Worm (Caenorhabditis elegans): Measurements from ENCODE around the gene unc-16.
A peak's percentile ranks its signal among the peaks of the same experiment; 100 is the strongest.

Gene unc-16

DNA sequence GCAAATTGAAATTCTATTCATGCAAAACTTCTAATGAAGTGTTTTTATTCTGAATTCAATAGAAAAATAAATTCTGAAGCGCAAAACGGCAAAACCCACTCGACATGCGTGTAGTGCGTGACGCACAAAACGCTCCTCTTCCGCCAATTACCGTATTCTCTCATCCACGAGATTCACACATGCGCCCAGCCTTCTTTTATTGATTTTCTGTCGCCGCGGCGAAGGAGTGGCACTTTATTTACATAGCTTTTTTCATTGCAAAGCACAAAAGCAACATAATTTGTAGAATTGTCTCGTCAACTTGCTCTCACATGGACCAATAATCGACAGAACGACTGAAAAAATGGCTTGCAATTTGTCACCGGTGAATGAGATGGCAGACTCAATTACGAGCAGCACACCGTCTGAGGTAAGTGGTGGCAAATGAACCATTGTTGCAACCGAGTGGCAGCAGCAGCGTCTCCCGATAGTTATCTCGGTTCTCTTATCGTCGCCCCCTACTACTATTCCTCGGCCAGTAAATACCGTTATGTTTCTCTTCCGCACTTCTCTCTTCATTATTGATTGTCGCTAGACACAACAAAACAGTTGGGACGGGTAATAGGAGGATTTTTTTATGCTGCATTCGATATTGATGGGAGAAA, at the start of gene unc-16:
TSS of gene unc-16 (plus strand) at position 243 of the 644 bp plus-strand sequence.
- TF ChIP-seq ref-1 (GFP tag; conservative IDR thresholded peaks at IDR 0.05) = no peak
- no peak for TF ChIP-seq med-1 (GFP tag; optimal IDR thresholded peaks at IDR 0.05; ENCODE audit: insufficient read depth)
- TF ChIP-seq klf-2 (GFP tag; conservative IDR thresholded peaks at IDR 0.05) = no peak
- TF ChIP-seq ztf-23 (GFP tag; IDR thresholded peaks at IDR 0.05) = peak; percentile 70
- TF ChIP-seq T22C8.4 (GFP tag; IDR thresholded peaks at IDR 0.05) = peak; percentile 90
- peak; percentile 47 for TF ChIP-seq cog-1 (tag; optimal IDR thresholded peaks at IDR 0.05)
- TF ChIP-seq ztf-29 (GFP tag; IDR thresholded peaks at IDR 0.05) = no peak
- 0 out of 2 replicates have a peak, but pooled peaks have one; percentile 63 for TF ChIP-seq flt-1 (GFP tag; IDR thresholded peaks at IDR 0.05)
- TF ChIP-seq tab-1 (GFP tag; IDR thresholded peaks at IDR 0.05) = no peak

DNA sequence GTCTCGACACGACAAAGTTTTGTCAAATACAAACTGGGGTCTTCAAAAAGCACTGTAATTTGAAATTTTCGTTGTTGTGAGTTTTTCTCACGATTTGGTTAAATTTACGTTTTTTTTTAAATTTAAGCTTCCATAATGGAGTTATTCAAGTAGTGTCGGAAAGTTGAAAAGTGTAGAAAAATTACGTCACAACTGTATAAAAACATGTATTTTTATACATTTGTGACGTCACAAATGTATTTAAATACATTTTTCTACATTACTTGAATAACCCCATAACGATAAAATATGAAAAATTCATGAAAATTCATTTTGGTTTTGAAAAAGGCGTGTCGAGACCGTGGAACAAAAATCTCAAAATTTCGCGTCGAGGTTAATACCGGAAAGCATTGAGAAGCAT, 48.6 kb upstream of the unc-16 start:
- no peak for TF ChIP-seq med-1 (GFP tag; optimal IDR thresholded peaks at IDR 0.05; ENCODE audit: insufficient read depth)
- no peak for TF ChIP-seq flt-1 (GFP tag; IDR thresholded peaks at IDR 0.05)
- TF ChIP-seq T22C8.4 (GFP tag; IDR thresholded peaks at IDR 0.05) = no peak
- TF ChIP-seq tab-1 (GFP tag; IDR thresholded peaks at IDR 0.05) = no peak
- no peak for TF ChIP-seq klf-2 (GFP tag; conservative IDR thresholded peaks at IDR 0.05)
- no peak for TF ChIP-seq ztf-29 (GFP tag; IDR thresholded peaks at IDR 0.05)
- TF ChIP-seq ref-1 (GFP tag; conservative IDR thresholded peaks at IDR 0.05) = no peak
- TF ChIP-seq cog-1 (tag; optimal IDR thresholded peaks at IDR 0.05) = no peak

DNA sequence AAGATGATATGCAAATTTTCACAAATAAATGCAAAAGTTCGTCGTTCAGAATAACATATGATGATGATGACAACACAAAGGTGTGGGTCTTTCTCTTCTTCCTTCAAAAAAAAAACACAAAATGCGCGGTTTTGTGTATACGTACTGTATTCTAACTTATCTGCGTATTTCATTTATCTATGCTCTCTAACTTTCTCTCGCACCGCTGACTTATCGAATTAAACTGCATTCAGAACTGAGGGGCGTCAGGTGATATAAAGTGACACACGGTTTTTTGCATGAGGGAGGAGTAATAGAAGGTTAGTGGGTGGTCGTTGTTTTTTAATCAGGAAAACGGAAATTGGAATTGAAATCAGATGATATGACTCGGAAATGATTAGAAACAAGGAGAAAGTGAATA, 45.8 kb upstream of the unc-16 start, which contains the start of gene sod-4:
TSS of gene sod-4 (minus strand) at position 109 of the 400 bp plus-strand sequence.
- no peak for TF ChIP-seq tab-1 (GFP tag; IDR thresholded peaks at IDR 0.05)
- TF ChIP-seq T22C8.4 (GFP tag; IDR thresholded peaks at IDR 0.05) = no peak
- no peak for TF ChIP-seq ztf-23 (GFP tag; IDR thresholded peaks at IDR 0.05)
- no peak for TF ChIP-seq med-1 (GFP tag; optimal IDR thresholded peaks at IDR 0.05; ENCODE audit: insufficient read depth)
- TF ChIP-seq klf-2 (GFP tag; conservative IDR thresholded peaks at IDR 0.05) = no peak
- no peak for TF ChIP-seq ref-1 (GFP tag; conservative IDR thresholded peaks at IDR 0.05)
- TF ChIP-seq ztf-29 (GFP tag; IDR thresholded peaks at IDR 0.05) = no peak
- no peak for TF ChIP-seq cog-1 (tag; optimal IDR thresholded peaks at IDR 0.05)
- no peak for TF ChIP-seq flt-1 (GFP tag; IDR thresholded peaks at IDR 0.05)

DNA sequence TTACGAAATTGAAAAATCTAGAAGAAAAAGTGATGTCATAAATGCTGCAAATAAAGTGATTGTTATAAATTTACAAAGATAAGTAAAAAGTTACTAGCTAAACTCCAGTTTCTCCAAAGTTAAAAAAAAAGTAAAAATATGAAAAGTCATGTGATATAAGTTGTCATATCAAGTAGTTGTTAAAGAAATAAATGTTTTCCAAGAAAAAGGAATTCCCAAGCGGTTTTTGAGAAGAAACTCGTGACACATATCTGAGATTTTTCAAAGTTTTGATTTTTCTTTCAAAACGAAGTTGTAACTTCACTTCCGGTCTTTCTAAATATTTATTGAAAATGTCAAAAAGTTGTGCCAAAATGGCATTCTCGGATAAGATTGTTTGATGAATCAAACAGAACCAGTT, 45.0 kb upstream of the unc-16 start:
- no peak for TF ChIP-seq klf-2 (GFP tag; conservative IDR thresholded peaks at IDR 0.05)
- TF ChIP-seq flt-1 (GFP tag; IDR thresholded peaks at IDR 0.05) = no peak
- no peak for TF ChIP-seq ztf-29 (GFP tag; IDR thresholded peaks at IDR 0.05)
- no peak for TF ChIP-seq tab-1 (GFP tag; IDR thresholded peaks at IDR 0.05)
- no peak for TF ChIP-seq cog-1 (tag; optimal IDR thresholded peaks at IDR 0.05)
- TF ChIP-seq med-1 (GFP tag; optimal IDR thresholded peaks at IDR 0.05; ENCODE audit: insufficient read depth) = no peak
- TF ChIP-seq ref-1 (GFP tag; conservative IDR thresholded peaks at IDR 0.05) = no peak
- no peak for TF ChIP-seq T22C8.4 (GFP tag; IDR thresholded peaks at IDR 0.05)

DNA sequence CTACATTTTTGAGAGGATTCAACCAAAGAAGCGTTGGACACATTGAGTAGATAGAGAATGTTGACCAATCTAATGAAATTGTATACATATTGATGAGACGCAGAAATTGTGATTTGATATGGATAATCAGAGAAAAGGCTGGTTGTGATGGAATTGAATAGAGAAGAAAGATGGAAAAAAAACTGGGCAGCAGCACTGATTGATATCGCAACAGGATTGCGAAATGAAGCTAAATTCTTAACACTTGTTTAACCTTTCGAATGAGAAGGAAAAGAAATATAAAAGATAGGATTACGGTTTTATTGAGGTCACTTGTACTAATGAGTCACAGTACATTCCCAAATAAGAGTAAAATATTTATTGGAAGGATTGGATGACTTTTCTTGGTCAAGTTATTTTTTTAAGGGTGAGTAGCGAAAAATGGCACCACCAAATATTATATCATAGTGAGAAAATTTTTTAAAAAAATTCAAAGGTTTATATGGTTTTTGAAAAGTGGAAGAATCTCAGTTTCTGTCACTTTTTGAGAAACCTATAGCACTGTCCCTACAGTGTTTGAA, 43.8 kb upstream of the unc-16 start:
- no peak for TF ChIP-seq med-1 (GFP tag; optimal IDR thresholded peaks at IDR 0.05; ENCODE audit: insufficient read depth)
- TF ChIP-seq ref-1 (GFP tag; conservative IDR thresholded peaks at IDR 0.05) = no peak
- no peak for TF ChIP-seq klf-2 (GFP tag; conservative IDR thresholded peaks at IDR 0.05)
- TF ChIP-seq flt-1 (GFP tag; IDR thresholded peaks at IDR 0.05) = no peak
- TF ChIP-seq T22C8.4 (GFP tag; IDR thresholded peaks at IDR 0.05) = no peak
- no peak for TF ChIP-seq cog-1 (tag; optimal IDR thresholded peaks at IDR 0.05)
- TF ChIP-seq ztf-29 (GFP tag; IDR thresholded peaks at IDR 0.05) = no peak
- no peak for TF ChIP-seq tab-1 (GFP tag; IDR thresholded peaks at IDR 0.05)
- no peak for TF ChIP-seq ztf-23 (GFP tag; IDR thresholded peaks at IDR 0.05)

DNA sequence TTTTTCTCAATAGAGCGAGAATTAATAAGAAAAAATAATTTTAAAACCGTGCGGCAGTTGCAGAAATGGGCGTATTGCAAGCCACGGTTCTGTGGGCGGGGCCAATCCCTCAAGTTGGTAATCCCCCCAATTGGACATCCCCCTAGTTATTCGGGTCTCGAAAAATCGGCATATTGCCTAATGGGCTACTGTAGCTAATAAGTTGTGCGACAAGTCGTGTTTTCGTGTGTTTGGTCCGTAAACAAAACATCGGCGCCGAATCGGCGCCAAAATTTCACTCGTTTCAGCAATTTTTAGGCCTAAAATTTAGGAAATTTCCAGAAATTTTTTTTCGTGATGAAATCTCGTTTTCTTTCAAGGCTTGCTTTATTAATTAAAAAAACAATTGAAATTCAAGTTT, 41.7 kb upstream of the unc-16 start:
- no peak for TF ChIP-seq klf-2 (GFP tag; conservative IDR thresholded peaks at IDR 0.05)
- TF ChIP-seq cog-1 (tag; optimal IDR thresholded peaks at IDR 0.05) = no peak
- TF ChIP-seq flt-1 (GFP tag; IDR thresholded peaks at IDR 0.05) = no peak
- TF ChIP-seq ztf-29 (GFP tag; IDR thresholded peaks at IDR 0.05) = no peak
- no peak for TF ChIP-seq med-1 (GFP tag; optimal IDR thresholded peaks at IDR 0.05; ENCODE audit: insufficient read depth)
- no peak for TF ChIP-seq tab-1 (GFP tag; IDR thresholded peaks at IDR 0.05)
- no peak for TF ChIP-seq ztf-23 (GFP tag; IDR thresholded peaks at IDR 0.05)
- no peak for TF ChIP-seq T22C8.4 (GFP tag; IDR thresholded peaks at IDR 0.05)
- TF ChIP-seq ref-1 (GFP tag; conservative IDR thresholded peaks at IDR 0.05) = no peak

DNA sequence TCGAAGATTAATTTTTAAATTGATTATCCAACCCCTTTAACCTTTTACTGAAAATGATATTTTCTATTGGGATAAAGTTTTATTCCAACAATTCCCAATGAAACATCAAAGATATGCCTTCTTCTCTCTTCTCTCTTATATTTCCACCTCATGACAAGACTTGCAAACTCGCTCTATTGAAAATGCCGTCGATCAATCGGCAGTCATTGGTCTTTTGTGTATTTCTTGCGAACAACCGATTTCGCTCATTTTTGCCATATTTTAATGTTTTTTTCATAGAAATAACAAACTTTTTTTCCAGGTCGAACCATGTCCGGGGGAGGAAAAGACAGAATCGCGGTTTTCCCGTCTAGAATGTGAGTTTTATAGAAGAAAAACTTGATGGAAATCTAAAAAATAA, 38.3 kb upstream of the unc-16 start, which contains the start of gene vha-14:
TSS of gene vha-14 (plus strand) at position 302 of the 400 bp plus-strand sequence.
- TF ChIP-seq flt-1 (GFP tag; IDR thresholded peaks at IDR 0.05) = no peak
- no peak for TF ChIP-seq ztf-29 (GFP tag; IDR thresholded peaks at IDR 0.05)
- TF ChIP-seq ref-1 (GFP tag; conservative IDR thresholded peaks at IDR 0.05) = no peak
- no peak for TF ChIP-seq T22C8.4 (GFP tag; IDR thresholded peaks at IDR 0.05)
- TF ChIP-seq med-1 (GFP tag; optimal IDR thresholded peaks at IDR 0.05; ENCODE audit: insufficient read depth) = no peak
- TF ChIP-seq cog-1 (tag; optimal IDR thresholded peaks at IDR 0.05) = no peak
- no peak for TF ChIP-seq klf-2 (GFP tag; conservative IDR thresholded peaks at IDR 0.05)

DNA sequence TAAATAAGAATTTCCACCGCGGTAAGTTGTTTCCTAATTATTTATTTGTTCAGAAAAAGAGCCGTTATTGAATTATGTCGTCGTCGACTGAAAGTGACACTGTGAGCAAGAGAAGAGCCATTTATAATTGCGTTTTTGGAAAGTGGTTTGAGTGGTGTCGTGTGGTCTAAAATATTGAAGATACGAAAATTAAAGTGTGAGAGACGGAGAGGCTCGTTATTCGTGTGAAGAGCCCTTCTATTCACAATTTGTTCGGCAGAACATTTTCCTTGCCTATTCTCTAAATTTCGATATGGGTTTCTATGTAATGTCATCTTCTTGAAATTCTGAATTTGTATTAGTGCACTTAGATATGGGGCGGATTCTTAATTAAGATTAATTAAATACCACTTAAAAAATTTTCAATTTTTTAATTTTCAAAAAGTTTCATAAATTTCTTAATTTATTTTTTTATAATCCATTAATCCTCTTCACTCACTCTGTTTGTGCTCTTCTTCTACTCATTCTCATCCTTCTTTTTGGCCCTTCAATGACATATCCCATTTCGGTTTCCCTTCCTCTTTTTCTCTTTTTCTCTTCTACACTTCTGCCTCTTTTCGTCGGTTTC, 36.2 kb upstream of the unc-16 start:
- TF ChIP-seq ref-1 (GFP tag; conservative IDR thresholded peaks at IDR 0.05) = no peak
- TF ChIP-seq klf-2 (GFP tag; conservative IDR thresholded peaks at IDR 0.05) = no peak
- TF ChIP-seq cog-1 (tag; optimal IDR thresholded peaks at IDR 0.05) = no peak
- TF ChIP-seq med-1 (GFP tag; optimal IDR thresholded peaks at IDR 0.05; ENCODE audit: insufficient read depth) = no peak
- TF ChIP-seq ztf-29 (GFP tag; IDR thresholded peaks at IDR 0.05) = no peak
- TF ChIP-seq T22C8.4 (GFP tag; IDR thresholded peaks at IDR 0.05) = no peak
- no peak for TF ChIP-seq ztf-23 (GFP tag; IDR thresholded peaks at IDR 0.05)
- no peak for TF ChIP-seq tab-1 (GFP tag; IDR thresholded peaks at IDR 0.05)
- no peak for TF ChIP-seq flt-1 (GFP tag; IDR thresholded peaks at IDR 0.05)

DNA sequence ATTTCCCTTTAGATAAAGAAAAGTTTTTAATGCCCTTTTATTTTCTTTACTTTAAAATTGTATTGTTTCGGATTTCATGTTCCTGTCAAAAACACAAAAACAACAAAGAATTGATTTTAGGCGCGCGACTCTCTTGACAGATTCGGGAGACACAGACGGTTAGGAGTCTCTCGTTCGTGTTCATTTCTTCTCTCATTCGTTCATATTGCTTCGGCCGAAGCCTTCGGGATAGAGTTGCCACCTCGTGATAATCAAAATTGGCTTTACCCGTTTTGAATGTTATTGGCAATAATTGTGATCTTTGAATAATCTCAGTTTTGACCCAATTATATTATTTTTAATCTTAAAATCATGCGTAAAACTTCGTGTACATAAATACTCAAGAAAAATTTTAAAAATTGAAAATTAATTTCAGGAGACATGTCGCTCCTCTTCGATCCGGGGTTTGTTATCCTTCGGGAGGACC, 35.0 kb upstream of the unc-16 start, which contains the start of gene F55H2.5:
TSS of gene F55H2.5 (plus strand) at position 416 of the 466 bp plus-strand sequence.
- TF ChIP-seq ztf-29 (GFP tag; IDR thresholded peaks at IDR 0.05) (no peak), flt-1 (GFP tag; IDR thresholded peaks at IDR 0.05) (no peak), med-1 (GFP tag; optimal IDR thresholded peaks at IDR 0.05; ENCODE audit: insufficient read depth) (no peak), T22C8.4 (GFP tag; IDR thresholded peaks at IDR 0.05) (no peak), tab-1 (GFP tag; IDR thresholded peaks at IDR 0.05) (no peak), ref-1 (GFP tag; conservative IDR thresholded peaks at IDR 0.05) (no peak), klf-2 (GFP tag; conservative IDR thresholded peaks at IDR 0.05) (no peak), ztf-23 (GFP tag; IDR thresholded peaks at IDR 0.05) (no peak), cog-1 (tag; optimal IDR thresholded peaks at IDR 0.05) (no peak)
